Fruit fly (Drosophila melanogaster): ENCODE results near the gene CG17712.

dm6 chr2L:1783762-1784161 is 31.8 kb upstream of the CG17712 start, which contains the start of gene Gr22e:
- TF ChIP-seq EcR (GFP tag; optimal IDR thresholded peaks at IDR 0.05) (no peak), fd96Ca (GFP tag; IDR thresholded peaks at IDR 0.05) (no peak), rn (GFP tag; IDR thresholded peaks at IDR 0.05) (no peak), CG4496 (GFP tag; IDR thresholded peaks at IDR 0.05) (no peak), CG34367 (tag; optimal IDR thresholded peaks at IDR 0.05) (no peak), CG15710 (tag; optimal IDR thresholded peaks at IDR 0.05) (no peak), Pif1A (GFP tag; optimal IDR thresholded peaks at IDR 0.05) (no peak), gl (tag; optimal IDR thresholded peaks at IDR 0.05) (no peak), CG8159 (tag; optimal IDR thresholded peaks at IDR 0.05) (no peak)
